Worm (Caenorhabditis elegans) whole organism, L3 larva: ENCODE results near the gene F37C4.6.

Experiments used
- ceh-28 ChIP-seq: fragments of 150-350 bp; optimal IDR thresholded peaks from 2 replicates; lab custom pipeline; 2014; ENCODE audit warnings: missing biosample characterization, missing genetic modification reagents, missing genetic modification characterization
- ceh-82 ChIP-seq: fragments of 150-350 bp; optimal IDR thresholded peaks from 2 replicates; lab custom pipeline; 2014; ENCODE audit warnings: missing biosample characterization, missing genetic modification characterization
- fkh-10 ChIP-seq: sonication (generic microtip); optimal IDR thresholded peaks from 2 replicates; lab custom pipeline; 2017; ENCODE audit warnings: missing biosample characterization, missing genetic modification reagents, missing genetic modification characterization
- lin-15B ChIP-seq: fragments of 150-350 bp; optimal IDR thresholded peaks from 2 replicates; lab custom pipeline; 2014; ENCODE audit warnings: missing biosample characterization, missing genetic modification characterization
- nfya-1 ChIP-seq: sonication (generic microtip); optimal IDR thresholded peaks from 2 replicates; lab custom pipeline; 2017; ENCODE audit warnings: missing genetic modification characterization, mild to moderate bottlenecking, missing compliant biosample characterization, antibody characterized with exemption, moderate library complexity; ENCODE audit not compliant: insufficient read depth
- nhr-11 ChIP-seq: fragments of 150-350 bp; optimal IDR thresholded peaks from 2 replicates; lab custom pipeline; 2014; ENCODE audit warnings: missing biosample characterization, missing genetic modification characterization
- nhr-76 ChIP-seq: fragments of 150-350 bp; sonication (generic microtip); optimal IDR thresholded peaks from 5 replicates; lab custom pipeline; 2014; ENCODE audit warnings: missing biosample characterization, missing genetic modification characterization
- snpc-4 ChIP-seq: fragments of 150-350 bp; optimal IDR thresholded peaks from 2 replicates; lab custom pipeline; 2014; ENCODE audit warnings: missing biosample characterization, missing genetic modification characterization
- ztf-11 ChIP-seq: fragments of 150-350 bp; optimal IDR thresholded peaks from 2 replicates; lab custom pipeline; 2014; ENCODE audit warnings: missing biosample characterization, missing genetic modification characterization

- TF ChIP-seq lin-15B (tag; lab: Kevin White, UChicago) (no peak), fkh-10 (GFP tag; lab: Kevin White, UChicago) (no peak), ztf-11 (no peak), nhr-76 (tag; lab: Kevin White, UChicago) (no peak), ceh-82 (tag; lab: Kevin White, UChicago) (no peak), ceh-28 (tag; lab: Kevin White, UChicago) (no peak), snpc-4 (tag; lab: Kevin White, UChicago) (no peak), nhr-11 (tag; lab: Kevin White, UChicago) (no peak), nfya-1 (tag; lab: Kevin White, UChicago) (no peak)
Observed at ce11 chrIV:3909114-3909513, 31.0 kb upstream of the F37C4.6 start, which contains the start of gene F56D6.13.
